Worm (Caenorhabditis elegans) whole organism, midembryonic: ENCODE results near the gene fbxb-65.

Experiments used
- T22C8.4 ChIP-seq: fragments of 200-800 bp; sonication (Bioruptor generic); IDR thresholded peaks from 2 replicates; pipeline ENCODE4 v1.3.6; 2022; ENCODE audit warnings: missing genetic modification characterization, missing compliant biosample characterization
- cog-1 ChIP-seq: sonication (generic microtip); optimal IDR thresholded peaks from 2 replicates; lab custom pipeline; 2016; ENCODE audit warnings: missing genetic modification characterization, missing compliant biosample characterization
- flt-1 ChIP-seq: fragments of 200-800 bp; sonication (Bioruptor generic); IDR thresholded peaks from 2 replicates; pipeline ENCODE4 v1.3.6; 2022; ENCODE audit warnings: missing genetic modification characterization, missing compliant biosample characterization
- klf-2 ChIP-seq: fragments of 200-800 bp; sonication (Bioruptor generic); conservative IDR thresholded peaks from 2 replicates; pipeline ENCODE4 v1.3.6; 2022; ENCODE audit warnings: missing genetic modification reagents, missing genetic modification characterization, missing compliant biosample characterization
- med-1 ChIP-seq: sonication (generic microtip); optimal IDR thresholded peaks from 2 replicates; lab custom pipeline; 2017; ENCODE audit warnings: missing genetic modification characterization, mild to moderate bottlenecking, missing compliant biosample characterization, antibody characterized with exemption, missing genetic modification reagents; ENCODE audit not compliant: insufficient read depth
- ref-1 ChIP-seq: fragments of 200-800 bp; sonication (Bioruptor generic); conservative IDR thresholded peaks from 2 replicates; pipeline ENCODE4 v1.3.6; 2022; ENCODE audit warnings: missing genetic modification reagents, missing genetic modification characterization, missing compliant biosample characterization
- tab-1 ChIP-seq: fragments of 200-800 bp; sonication (Bioruptor generic); IDR thresholded peaks from 2 replicates; pipeline ENCODE4 v1.3.6; 2022; ENCODE audit warnings: missing genetic modification characterization, missing compliant biosample characterization
- ztf-23 ChIP-seq: fragments of 200-800 bp; sonication (Bioruptor generic); IDR thresholded peaks from 2 replicates; pipeline ENCODE4 v1.3.6; 2022; ENCODE audit warnings: missing genetic modification reagents, missing genetic modification characterization, missing compliant biosample characterization
- ztf-29 ChIP-seq: fragments of 200-800 bp; sonication (Bioruptor generic); IDR thresholded peaks from 2 replicates; pipeline ENCODE4 v1.3.6; 2022; ENCODE audit warnings: missing genetic modification reagents, missing genetic modification characterization, missing compliant biosample characterization

Gene fbxb-65

ce11 chrV:19329263-19329662 is at the start of gene fbxb-65:
Gene fbxb-65 (plus strand): TSS chrV:19329563.
- TF ChIP-seq ref-1, result no peak
- TF ChIP-seq ztf-29 (GFP tag; lab: Robert Waterston, UW), result no peak

ce11 chrV:19279888-19280287 is 49.5 kb upstream of the fbxb-65 start, which contains the start of gene F21D9.8:
Gene F21D9.8 (minus strand): TSS chrV:19279988.
- TF ChIP-seq tab-1 (GFP tag; lab: Robert Waterston, UW) (no peak), klf-2 (GFP tag; lab: Robert Waterston, UW) (no peak), med-1 (no peak), ref-1 (no peak), cog-1 (no peak), T22C8.4 (GFP tag; lab: Robert Waterston, UW) (no peak), flt-1 (GFP tag; lab: Robert Waterston, UW) (no peak), ztf-23 (GFP tag; lab: Robert Waterston, UW) (no peak), ztf-29 (GFP tag; lab: Robert Waterston, UW) (no peak)

ce11 chrV:19282314-19282713 is 47.0 kb upstream of the fbxb-65 start, which contains the start of gene fbxb-117:
Gene fbxb-117 (plus strand): TSS chrV:19282614.
- TF ChIP-seq med-1 (no peak), klf-2 (GFP tag; lab: Robert Waterston, UW) (no peak), T22C8.4 (GFP tag; lab: Robert Waterston, UW) (no peak), ref-1 (no peak), cog-1 (no peak), tab-1 (GFP tag; lab: Robert Waterston, UW) (no peak), flt-1 (GFP tag; lab: Robert Waterston, UW) (no peak), ztf-29 (GFP tag; lab: Robert Waterston, UW) (no peak), ztf-23 (GFP tag; lab: Robert Waterston, UW) (no peak)

- TF ChIP-seq klf-2 (GFP tag; lab: Robert Waterston, UW) (no peak), med-1 (no peak), ztf-23 (GFP tag; lab: Robert Waterston, UW) (no peak), ref-1 (no peak)
Observed at ce11 chrV:19285921-19286320, 43.4 kb upstream of the fbxb-65 start.

ce11 chrV:19288073-19288805 is 41.1 kb upstream of the fbxb-65 start, which contains the start of the genes F55C9.3 and fbxb-57:
Gene F55C9.3 (minus strand): TSS chrV:19288173.
Gene fbxb-57 (plus strand): TSS chrV:19288755.
- TF ChIP-seq tab-1 (GFP tag; lab: Robert Waterston, UW) (no peak), med-1 (no peak), T22C8.4 (GFP tag; lab: Robert Waterston, UW) (no peak), ztf-23 (GFP tag; lab: Robert Waterston, UW) (no peak), cog-1 (no peak), klf-2 (GFP tag; lab: Robert Waterston, UW) (no peak), ztf-29 (GFP tag; lab: Robert Waterston, UW) (no peak), flt-1 (GFP tag; lab: Robert Waterston, UW) (no peak), ref-1 (no peak)

ce11 chrV:19293025-19293424 is 36.3 kb upstream of the fbxb-65 start, which contains the start of gene F55C9.5:
Gene F55C9.5 (minus strand): TSS chrV:19293125.
- TF ChIP-seq ref-1, result no peak
- TF ChIP-seq flt-1 (GFP tag; lab: Robert Waterston, UW), result no peak
- TF ChIP-seq med-1, result no peak
- TF ChIP-seq klf-2 (GFP tag; lab: Robert Waterston, UW), result no peak
- TF ChIP-seq ztf-29 (GFP tag; lab: Robert Waterston, UW), result no peak
- no peak for TF ChIP-seq ztf-23 (GFP tag; lab: Robert Waterston, UW)
- no peak for TF ChIP-seq tab-1 (GFP tag; lab: Robert Waterston, UW)
- no peak for TF ChIP-seq T22C8.4 (GFP tag; lab: Robert Waterston, UW)
- TF ChIP-seq cog-1, result no peak

- no peak for TF ChIP-seq flt-1 (GFP tag; lab: Robert Waterston, UW)
- no peak for TF ChIP-seq ref-1
- no peak for TF ChIP-seq tab-1 (GFP tag; lab: Robert Waterston, UW)
- TF ChIP-seq ztf-29 (GFP tag; lab: Robert Waterston, UW), result no peak
- no peak for TF ChIP-seq cog-1
- no peak for TF ChIP-seq ztf-23 (GFP tag; lab: Robert Waterston, UW)
- no peak for TF ChIP-seq med-1
- TF ChIP-seq T22C8.4 (GFP tag; lab: Robert Waterston, UW), result no peak
- no peak for TF ChIP-seq klf-2 (GFP tag; lab: Robert Waterston, UW)
Observed at ce11 chrV:19296723-19297122, 32.6 kb upstream of the fbxb-65 start, which contains the start of gene F55C9.6. Gene F55C9.6 (minus strand): TSS chrV:19296823.

- TF ChIP-seq med-1, result no peak
- peak; percentile 53; the same call in 1 of the 2 replicates for TF ChIP-seq T22C8.4 (GFP tag; lab: Robert Waterston, UW)
- TF ChIP-seq klf-2 (GFP tag; lab: Robert Waterston, UW), result no peak
- TF ChIP-seq ref-1, result no peak
Observed at ce11 chrV:19297510-19297909, 31.9 kb upstream of the fbxb-65 start, which contains the start of gene fbxb-60. Gene fbxb-60 (plus strand): TSS chrV:19297810.

- TF ChIP-seq T22C8.4 (GFP tag; lab: Robert Waterston, UW) (no peak), cog-1 (no peak), ztf-29 (GFP tag; lab: Robert Waterston, UW) (no peak), flt-1 (GFP tag; lab: Robert Waterston, UW) (no peak), med-1 (no peak), ref-1 (no peak), tab-1 (GFP tag; lab: Robert Waterston, UW) (no peak), klf-2 (GFP tag; lab: Robert Waterston, UW) (no peak), ztf-23 (GFP tag; lab: Robert Waterston, UW) (no peak)
Observed at ce11 chrV:19299262-19299661, 30.1 kb upstream of the fbxb-65 start, which contains the start of gene F55C9.14. Gene F55C9.14 (plus strand): TSS chrV:19299562.

ce11 chrV:19301934-19302333 is 27.4 kb upstream of the fbxb-65 start, which contains the start of gene fbxb-62:
Gene fbxb-62 (minus strand): TSS chrV:19302034.
- TF ChIP-seq cog-1 (no peak), tab-1 (GFP tag; lab: Robert Waterston, UW) (no peak), T22C8.4 (GFP tag; lab: Robert Waterston, UW) (0 out of 2 replicates have a peak, but pooled peaks have one; percentile 29), klf-2 (GFP tag; lab: Robert Waterston, UW) (no peak)
